Worm (Caenorhabditis elegans): ENCODE measurements around the gene W04E12.3.

ce11 chrV:19759282-19759681 lies 17.5 kb downstream of the W04E12.3 start:
- TF ChIP-seq dao-5 (tag; optimal IDR thresholded peaks at IDR 0.05) (no peak), him-1 (tag; optimal IDR thresholded peaks at IDR 0.05) (no peak), W03F9.2 (tag; optimal IDR thresholded peaks at IDR 0.05) (no peak)

Measured in whole organism, L4/young adult.